Fruit fly (Drosophila melanogaster) whole organism, embryonic: ENCODE data around the gene Sas-4.

Experiments
- Awh ChIP-seq: fragments of 200-800 bp; sonication (Bioruptor generic); IDR thresholded peaks from 2 replicates; pipeline ENCODE4, ENCODE4 v1.3.6; 2022; ENCODE audit warnings: missing biosample characterization, missing genetic modification characterization
- B-H2 ChIP-seq: fragments of 200-800 bp; sonication (Bioruptor generic); optimal IDR thresholded peaks from 2 replicates; lab custom pipeline; 2018; ENCODE audit warnings: missing biosample characterization, mild to moderate bottlenecking, missing genetic modification characterization
- BtbVII ChIP-seq: fragments of 200-800 bp; sonication (Bioruptor generic); optimal IDR thresholded peaks from 3 replicates; lab custom pipeline; 2017; ENCODE audit warnings: missing biosample characterization, mild to moderate bottlenecking, missing genetic modification characterization
- CG10147 ChIP-seq: fragments of 200-800 bp; sonication (Bioruptor generic); optimal IDR thresholded peaks from 2 replicates; lab custom pipeline; 2019; ENCODE audit warnings: missing biosample characterization, mild to moderate bottlenecking, missing genetic modification characterization, moderate library complexity
- CG10959 ChIP-seq: fragments of 200-800 bp; sonication (Bioruptor generic); IDR thresholded peaks from 2 replicates; pipeline ENCODE4 v1.3.6; 2022; ENCODE audit warnings: missing biosample characterization, missing genetic modification characterization
- CG11093 ChIP-seq: fragments of 200-800 bp; sonication (Bioruptor generic); IDR thresholded peaks from 3 replicates; pipeline ENCODE4 v1.3.6; 2022; ENCODE audit warnings: missing biosample characterization, missing genetic modification characterization
- CG11560 ChIP-seq: fragments of 200-800 bp; sonication (Bioruptor generic); IDR thresholded peaks from 3 replicates; pipeline ENCODE4 v1.3.6; 2022; ENCODE audit warnings: missing biosample characterization, missing genetic modification characterization
- CG11696 ChIP-seq: fragments of 200-800 bp; sonication (Bioruptor generic); IDR thresholded peaks from 2 replicates; pipeline ENCODE4 v1.3.6; 2022; ENCODE audit warnings: missing biosample characterization, missing genetic modification characterization
- CG13424 ChIP-seq: fragments of 200-800 bp; sonication (Bioruptor generic); optimal IDR thresholded peaks from 2 replicates; lab custom pipeline; 2019; ENCODE audit warnings: missing biosample characterization, mild to moderate bottlenecking, missing genetic modification characterization, moderate library complexity
- CG14860 ChIP-seq: fragments of 200-800 bp; sonication (Bioruptor generic); IDR thresholded peaks from 3 replicates; pipeline ENCODE4 v1.3.6; 2022; ENCODE audit warnings: missing biosample characterization, missing genetic modification characterization; ENCODE audit not compliant: partially characterized antibody
- CG1832 ChIP-seq: fragments of 200-800 bp; sonication (Bioruptor generic); optimal IDR thresholded peaks from 2 replicates; lab custom pipeline; 2017; ENCODE audit warnings: missing biosample characterization, mild to moderate bottlenecking, missing genetic modification characterization, inconsistent platforms
- CG32772 ChIP-seq: fragments of 200-800 bp; sonication (Bioruptor generic); IDR thresholded peaks from 2 replicates; pipeline ENCODE4 v1.3.6; 2022; ENCODE audit warnings: missing biosample characterization, missing genetic modification characterization
- CG3847 ChIP-seq: fragments of 200-800 bp; sonication (Bioruptor generic); IDR thresholded peaks from 2 replicates; pipeline ENCODE4 v1.3.6; 2022; ENCODE audit warnings: missing biosample characterization, missing genetic modification characterization
- CG8281 ChIP-seq: fragments of 200-800 bp; sonication (Bioruptor generic); optimal IDR thresholded peaks from 2 replicates; lab custom pipeline; 2018; ENCODE audit warnings: missing biosample characterization, mild to moderate bottlenecking, missing genetic modification characterization, moderate library complexity
- CG9609 ChIP-seq: fragments of 200-800 bp; sonication (Bioruptor generic); optimal IDR thresholded peaks from 3 replicates; lab custom pipeline; 2016; ENCODE audit warnings: missing biosample characterization, missing genetic modification characterization
- CG9797 ChIP-seq: fragments of 200-800 bp; sonication (Bioruptor generic); optimal IDR thresholded peaks from 3 replicates; lab custom pipeline; 2018; ENCODE audit warnings: missing biosample characterization, mild to moderate bottlenecking, missing genetic modification characterization
- D19B ChIP-seq: fragments of 200-800 bp; sonication (Bioruptor generic); optimal IDR thresholded peaks from 2 replicates; lab custom pipeline; 2017; ENCODE audit warnings: missing biosample characterization, mild to moderate bottlenecking, missing genetic modification characterization
- E2f2 ChIP-seq: fragments of 200-800 bp; sonication (Bioruptor generic); IDR thresholded peaks from 2 replicates; pipeline ENCODE4 v1.3.6; 2022; ENCODE audit warnings: missing biosample characterization, missing genetic modification characterization
- Fer3 ChIP-seq: fragments of 200-800 bp; sonication (Bioruptor generic); optimal IDR thresholded peaks from 2 replicates; lab custom pipeline; 2018; ENCODE audit warnings: missing biosample characterization, mild to moderate bottlenecking, missing genetic modification characterization, moderate library complexity
- Hmx ChIP-seq: fragments of 200-800 bp; sonication (Bioruptor generic); optimal IDR thresholded peaks from 2 replicates; lab custom pipeline; 2016; ENCODE audit warnings: missing biosample characterization, missing genetic modification characterization
- Hr3 ChIP-seq: fragments of 200-800 bp; sonication (Bioruptor generic); optimal IDR thresholded peaks from 3 replicates; lab custom pipeline; 2016; ENCODE audit warnings: missing biosample characterization, missing genetic modification characterization
- MTF-1 ChIP-seq: fragments of 200-800 bp; sonication (Bioruptor generic); optimal IDR thresholded peaks from 2 replicates; lab custom pipeline; 2018; ENCODE audit warnings: missing biosample characterization, mild to moderate bottlenecking, missing genetic modification characterization, borderline replicate concordance
- Nf-YB ChIP-seq: fragments of 200-800 bp; sonication (Bioruptor generic); optimal IDR thresholded peaks from 3 replicates; lab custom pipeline; 2019; ENCODE audit warnings: missing biosample characterization, mild to moderate bottlenecking, missing genetic modification characterization, moderate library complexity
- Nf-YC ChIP-seq: fragments of 200-800 bp; optimal IDR thresholded peaks from 3 replicates; lab custom pipeline; 2019; ENCODE audit warnings: missing biosample characterization, mild to moderate bottlenecking, missing genetic modification characterization, moderate library complexity
- Opbp ChIP-seq: fragments of 200-800 bp; sonication (Bioruptor generic); IDR thresholded peaks from 3 replicates; pipeline ENCODE4 v1.3.6; 2022; ENCODE audit warnings: missing biosample characterization, missing genetic modification characterization; ENCODE audit not compliant: partially characterized antibody
- Sry-δ ChIP-seq: fragments of 200-800 bp; sonication (Bioruptor generic); optimal IDR thresholded peaks from 2 replicates; lab custom pipeline; 2016; ENCODE audit warnings: missing biosample characterization, missing genetic modification characterization
- Trl ChIP-seq, 3 experiments: fragments of >200 bp in 2 of 3; fragments of 200-800 bp in 1 of 3; sonication (Bioruptor generic) in 1 of 3; optimal IDR thresholded peaks; 2 replicates in 1 of 3; 3 replicates in 2 of 3; lab custom pipeline; 2016 to 2017; ENCODE audit warnings: missing biosample characterization in 1 of 3, missing genetic modification characterization in 1 of 3
- Xbp1 ChIP-seq: fragments of 200-800 bp; sonication (Bioruptor generic); optimal IDR thresholded peaks from 3 replicates; lab custom pipeline; 2016; ENCODE audit warnings: missing biosample characterization, mild to moderate bottlenecking, missing genetic modification characterization
- ac ChIP-seq: fragments of 200-800 bp; sonication (Bioruptor generic); optimal IDR thresholded peaks from 3 replicates; lab custom pipeline; 2017; ENCODE audit warnings: missing biosample characterization, mild to moderate bottlenecking, missing genetic modification characterization
- aop ChIP-seq: fragments of 200-800 bp; sonication (Bioruptor generic); IDR thresholded peaks from 2 replicates; pipeline ENCODE4 v1.3.6; 2022; ENCODE audit warnings: missing biosample characterization, missing genetic modification characterization
- bbx ChIP-seq: fragments of 200-800 bp; sonication (Bioruptor generic); IDR thresholded peaks from 2 replicates; pipeline ENCODE4 v1.3.6; 2022; ENCODE audit warnings: missing biosample characterization, missing genetic modification characterization; ENCODE audit not compliant: partially characterized antibody
- bigmax ChIP-seq: fragments of 200-800 bp; sonication (Bioruptor generic); optimal IDR thresholded peaks from 2 replicates; lab custom pipeline; 2018; ENCODE audit warnings: missing biosample characterization, mild to moderate bottlenecking, missing genetic modification characterization
- cad ChIP-seq: fragments of >200 bp; optimal IDR thresholded peaks from 2 replicates; lab custom pipeline; 2017; ENCODE audit warnings: missing biosample characterization, missing genetic modification characterization
- cg ChIP-seq: fragments of 200-800 bp; sonication (Bioruptor generic); optimal IDR thresholded peaks from 3 replicates; lab custom pipeline; 2019; ENCODE audit warnings: missing biosample characterization, mild to moderate bottlenecking, missing genetic modification characterization, moderate library complexity
- danr ChIP-seq: fragments of 200-800 bp; sonication (Bioruptor generic); IDR thresholded peaks from 2 replicates; pipeline ENCODE4 v1.3.6; 2022; ENCODE audit warnings: missing biosample characterization, missing genetic modification characterization
- dysf ChIP-seq: fragments of 200-800 bp; sonication (Bioruptor generic); IDR thresholded peaks from 3 replicates; pipeline ENCODE4 v1.3.6; 2022; ENCODE audit warnings: missing biosample characterization, missing genetic modification characterization
- en ChIP-seq: fragments of 200-800 bp; sonication (Bioruptor generic); optimal IDR thresholded peaks from 2 replicates; lab custom pipeline; 2016; ENCODE audit warnings: missing biosample characterization, missing genetic modification characterization
- esg ChIP-seq: fragments of 200-800 bp; sonication (Bioruptor generic); conservative IDR thresholded peaks from 2 replicates; pipeline ENCODE4 v1.3.6; 2022; ENCODE audit warnings: missing biosample characterization, missing genetic modification characterization
- gcm ChIP-seq: fragments of 200-800 bp; sonication (Bioruptor generic); optimal IDR thresholded peaks from 2 replicates; lab custom pipeline; 2019; ENCODE audit warnings: missing biosample characterization, mild to moderate bottlenecking, missing genetic modification characterization, moderate library complexity
- gem ChIP-seq: fragments of 200-800 bp; sonication (Bioruptor generic); optimal IDR thresholded peaks from 2 replicates; lab custom pipeline; 2019; ENCODE audit warnings: missing biosample characterization, mild to moderate bottlenecking, missing genetic modification characterization, moderate library complexity
- kni ChIP-seq: fragments of 200-800 bp; sonication (Bioruptor generic); optimal IDR thresholded peaks from 3 replicates; lab custom pipeline; 2017; ENCODE audit warnings: mild to moderate bottlenecking, missing biosample characterization, missing genetic modification reagents, missing genetic modification characterization
- lab ChIP-seq: fragments of 200-800 bp; sonication (Bioruptor generic); optimal IDR thresholded peaks from 3 replicates; lab custom pipeline; 2017; ENCODE audit warnings: missing biosample characterization, missing genetic modification characterization, mild to moderate bottlenecking, moderate library complexity, missing genetic modification reagents
- lbe ChIP-seq: fragments of 200-800 bp; sonication (Bioruptor generic); optimal IDR thresholded peaks from 2 replicates; lab custom pipeline; 2016; ENCODE audit warnings: missing biosample characterization, mild to moderate bottlenecking, missing genetic modification characterization
- org-1 ChIP-seq: fragments of 200-800 bp; sonication (Bioruptor generic); optimal IDR thresholded peaks from 2 replicates; lab custom pipeline; 2017; ENCODE audit warnings: missing biosample characterization, missing genetic modification characterization
- ranshi ChIP-seq: fragments of 200-800 bp; sonication (Bioruptor generic); IDR thresholded peaks from 2 replicates; pipeline ENCODE4 v1.3.6; 2022; ENCODE audit warnings: missing biosample characterization, missing genetic modification characterization
- schlank ChIP-seq: fragments of 200-800 bp; sonication (Bioruptor generic); optimal IDR thresholded peaks from 2 replicates; lab custom pipeline; 2018; ENCODE audit warnings: missing biosample characterization, mild to moderate bottlenecking, missing genetic modification characterization
- tll ChIP-seq, 2 experiments: fragments of 200-800 bp in 1 of 2; fragments of >200 bp in 1 of 2; sonication (Bioruptor generic) in 1 of 2; optimal IDR thresholded peaks; 2 replicates each; lab custom pipeline; 2017 to 2019; ENCODE audit warnings: missing biosample characterization in 2 of 2, missing genetic modification characterization in 2 of 2, mild to moderate bottlenecking in 1 of 2, moderate library complexity in 1 of 2
- zen ChIP-seq: fragments of 200-800 bp; sonication (Bioruptor generic); optimal IDR thresholded peaks from 3 replicates; lab custom pipeline; 2018; ENCODE audit warnings: missing biosample characterization, mild to moderate bottlenecking, missing genetic modification characterization, moderate library complexity

Sas-4 gene

dm6 chr3R:7162356-7163289, 11.5 kb downstream of the Sas-4 start, which contains the start of gene sas (continued):
- no peak for TF ChIP-seq bigmax (GFP tag; lab: Kevin White, UChicago)
- no peak for TF ChIP-seq CG11696 (GFP tag; lab: Robert Waterston, UW)
- TF ChIP-seq Fer3 (tag; lab: Kevin White, UChicago): no peak
- TF ChIP-seq E2f2 (GFP tag; lab: Robert Waterston, UW): no peak
- 0 out of 2 replicates have a peak, but pooled peaks have one; percentile 31 for TF ChIP-seq bbx (GFP tag; lab: Robert Waterston, UW)
- TF ChIP-seq CG32772 (GFP tag; lab: Robert Waterston, UW): no peak
- no peak for TF ChIP-seq schlank (tag; lab: Kevin White, UChicago)
- TF ChIP-seq en (GFP tag; lab: Kevin White, UChicago): no peak
- TF ChIP-seq Awh (GFP tag; lab: Robert Waterston, UW): no peak
- TF ChIP-seq CG1832 (GFP tag; lab: Kevin White, UChicago): no peak
- no peak for TF ChIP-seq gcm (GFP tag; lab: Kevin White, UChicago)
- no peak for TF ChIP-seq B-H2
- TF ChIP-seq cg (GFP tag; lab: Kevin White, UChicago): peak; percentile 64
- no peak for TF ChIP-seq ranshi (GFP tag; lab: Robert Waterston, UW)
- TF ChIP-seq tll (GFP tag; optimal IDR thresholded peaks at IDR 0.05; lab: Kevin White, UChicago): peak in 1 of 2 experiments; percentile 18
- peak; percentile 74 for TF ChIP-seq kni (GFP tag; lab: Kevin White, UChicago)
- peak; percentile 63 to 77 for TF ChIP-seq Trl (optimal IDR thresholded peaks at IDR 0.05; lab: Kevin White, UChicago)
- peak; percentile 0 for TF ChIP-seq Trl (GFP tag; optimal IDR thresholded peaks at IDR 0.05; lab: Kevin White, UChicago)
- no peak for TF ChIP-seq dysf (GFP tag; lab: Robert Waterston, UW)
- TF ChIP-seq D19B: no peak
- no peak for TF ChIP-seq lab
- TF ChIP-seq CG10147 (GFP tag; lab: Kevin White, UChicago): no peak
- no peak for TF ChIP-seq Nf-YC (tag; lab: Kevin White, UChicago)
- TF ChIP-seq CG13424 (tag; lab: Kevin White, UChicago): no peak
- TF ChIP-seq Nf-YB (GFP tag; lab: Kevin White, UChicago): no peak
- TF ChIP-seq BtbVII (GFP tag; lab: Kevin White, UChicago): no peak
- no peak for TF ChIP-seq CG9797 (GFP tag; lab: Kevin White, UChicago)
- TF ChIP-seq CG3847 (GFP tag; lab: Robert Waterston, UW): no peak
- TF ChIP-seq Hmx (GFP tag; lab: Kevin White, UChicago): no peak
- no peak for TF ChIP-seq esg (GFP tag; lab: Robert Waterston, UW)
- 0 out of 3 replicates have a peak, but pooled peaks have one; percentile 48 for TF ChIP-seq Opbp (GFP tag; lab: Robert Waterston, UW)
- TF ChIP-seq MTF-1 (GFP tag; lab: Kevin White, UChicago): no peak
- TF ChIP-seq zen: peak; percentile 36
- TF ChIP-seq ac (GFP tag; lab: Kevin White, UChicago): no peak
- no peak for TF ChIP-seq danr (GFP tag; lab: Robert Waterston, UW)
- TF ChIP-seq CG8281 (tag; lab: Kevin White, UChicago): no peak
- TF ChIP-seq Xbp1 (GFP tag; lab: Kevin White, UChicago): no peak
- no peak for TF ChIP-seq gem (tag; lab: Kevin White, UChicago)
- TF ChIP-seq lbe: no peak
- TF ChIP-seq Hr3 (GFP tag; lab: Kevin White, UChicago): no peak
- TF ChIP-seq CG9609: no peak
- TF ChIP-seq cad (GFP tag; lab: Kevin White, UChicago): no peak
- no peak for TF ChIP-seq aop
- TF ChIP-seq CG10959 (GFP tag; lab: Robert Waterston, UW): no peak
- no peak for TF ChIP-seq Sry-δ (GFP tag; lab: Kevin White, UChicago)
- TF ChIP-seq CG11093 (GFP tag; lab: Robert Waterston, UW): no peak
- no peak for TF ChIP-seq CG11560
- TF ChIP-seq CG14860 (GFP tag; lab: Robert Waterston, UW): no peak
- TF ChIP-seq org-1: no peak
